Worm (Caenorhabditis elegans) whole organism, L4/young adult: ENCODE measurements around the gene rab-35.

Experiments
- dao-5 ChIP-seq: sonication (generic microtip); optimal IDR thresholded peaks from 2 replicates; lab custom pipeline; 2016; ENCODE audit warnings: missing genotype, missing genetic modification characterization, moderate library complexity, missing compliant biosample characterization
- him-1 ChIP-seq: sonication (generic microtip); optimal IDR thresholded peaks from 2 replicates; lab custom pipeline; 2016; ENCODE audit warnings: missing genotype, missing genetic modification reagents, missing genetic modification characterization, missing compliant biosample characterization

ce11 chrIII:11318131-11318530, 6.8 kb upstream of the rab-35 start, which contains the start of gene teg-1:
- no peak for TF ChIP-seq him-1 (tag; lab: Kevin White, UChicago)
- TF ChIP-seq dao-5 = no peak
